Worm (Caenorhabditis elegans) whole organism, late embryonic: ENCODE measurements around the gene cutl-28.

Experiments used
- C38D4.7 ChIP-seq: fragments of 200-800 bp; sonication (Bioruptor generic); optimal IDR thresholded peaks from 2 replicates; lab custom pipeline; 2018; ENCODE audit warnings: mild to moderate bottlenecking, missing genetic modification characterization, moderate library complexity, missing compliant biosample characterization
- hlh-30 ChIP-seq: sonication (generic microtip); optimal IDR thresholded peaks from 2 replicates; lab custom pipeline; 2017; ENCODE audit warnings: antibody characterized with exemption, missing genetic modification characterization, missing compliant biosample characterization; ENCODE audit not compliant: insufficient read depth
- mec-3 ChIP-seq: sonication (generic microtip); optimal IDR thresholded peaks from 2 replicates; lab custom pipeline; 2016; ENCODE audit warnings: borderline replicate concordance, missing genetic modification characterization, missing compliant biosample characterization
- nhr-232 ChIP-seq: sonication (generic microtip); optimal IDR thresholded peaks from 2 replicates; lab custom pipeline; 2016; ENCODE audit warnings: missing genetic modification characterization, missing compliant biosample characterization
- pha-2 ChIP-seq: sonication (generic microtip); optimal IDR thresholded peaks from 2 replicates; lab custom pipeline; 2017; ENCODE audit warnings: mild to moderate bottlenecking, missing genetic modification characterization, missing compliant biosample characterization
- pha-4 ChIP-seq: fragments of 150-350 bp; optimal IDR thresholded peaks from 2 replicates; lab custom pipeline; 2018; ENCODE audit warnings: missing biosample characterization, missing genetic modification reagents, missing genetic modification characterization
- sdc-2 ChIP-seq: sonication (generic microtip); optimal IDR thresholded peaks from 2 replicates; lab custom pipeline; 2016; ENCODE audit warnings: missing genotype, missing genetic modification characterization, missing compliant biosample characterization
- sox-4 ChIP-seq: sonication (generic microtip); optimal IDR thresholded peaks from 2 replicates; lab custom pipeline; 2017; ENCODE audit warnings: mild to moderate bottlenecking, missing genetic modification characterization, inconsistent platforms, missing compliant biosample characterization

DNA sequence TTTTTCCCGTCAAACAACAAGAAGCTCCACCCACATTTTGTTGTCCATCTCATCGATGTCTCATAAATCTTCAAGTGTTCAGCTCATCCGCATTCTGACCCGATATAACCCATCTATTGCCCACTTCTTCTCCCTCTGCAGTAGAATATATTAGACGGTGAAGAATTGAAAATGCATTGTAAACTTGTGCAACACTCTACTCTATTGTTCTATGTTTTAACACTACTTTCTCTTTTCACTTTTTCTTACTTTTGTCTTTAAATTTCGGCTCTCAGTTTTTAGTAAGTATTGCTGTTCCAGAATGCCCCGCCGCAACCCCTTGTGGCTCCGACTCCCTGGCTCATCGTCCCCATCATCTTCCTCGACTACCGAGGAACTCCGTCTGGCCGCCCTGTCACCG lies 34.9 kb upstream of the cutl-28 start, which contains the start of gene K11H12.9:
- no peak for TF ChIP-seq pha-4 (tag; lab: Kevin White, UChicago)
- no peak for TF ChIP-seq C38D4.7 (GFP tag; lab: Kevin White, UChicago)
- TF ChIP-seq hlh-30 (tag; lab: Kevin White, UChicago) = no peak
- no peak for TF ChIP-seq sox-4
- TF ChIP-seq mec-3 (tag; lab: Kevin White, UChicago) = no peak
- TF ChIP-seq pha-2 (tag; lab: Kevin White, UChicago) = no peak
- no peak for TF ChIP-seq sdc-2 (tag; lab: Kevin White, UChicago)
- no peak for TF ChIP-seq nhr-232 (tag; lab: Kevin White, UChicago)
